Fruit fly (Drosophila melanogaster): ENCODE data around the gene CG32228.

Gene CG32228

DNA sequence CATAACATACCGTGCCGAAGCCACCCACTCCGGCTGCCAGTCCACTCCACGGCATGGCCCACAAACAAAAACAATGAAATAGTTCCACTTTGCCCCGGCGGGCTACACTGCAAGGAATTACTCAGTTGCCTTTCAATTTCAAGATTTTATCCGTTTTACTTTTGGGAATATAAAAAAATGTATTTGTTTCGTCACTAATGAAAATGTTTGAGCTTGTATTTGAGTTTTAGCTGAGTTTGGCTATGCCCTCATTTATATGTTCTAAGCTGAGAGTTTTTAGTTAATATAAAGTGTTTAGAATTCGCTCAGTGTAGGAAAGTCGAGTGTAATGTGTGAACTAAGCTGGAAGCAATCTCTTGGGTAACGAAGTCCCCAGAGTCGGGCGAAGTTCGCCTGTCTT lies 11.0 kb downstream of the CG32228 start (continued):
- TF ChIP-seq CG9437 (GFP tag; optimal IDR thresholded peaks at IDR 0.05) (no peak), gcm (GFP tag; optimal IDR thresholded peaks at IDR 0.05) (no peak), HmgD (GFP tag; optimal IDR thresholded peaks at IDR 0.05) (no peak), pita (GFP tag; optimal IDR thresholded peaks at IDR 0.05) (no peak), Hr3 (GFP tag; optimal IDR thresholded peaks at IDR 0.05) (peak; percentile 13), dan (GFP tag; IDR thresholded peaks at IDR 0.05) (no peak), E2f2 (GFP tag; IDR thresholded peaks at IDR 0.05) (no peak), CG1233 (GFP tag; optimal IDR thresholded peaks at IDR 0.05) (no peak), prd (optimal IDR thresholded peaks at IDR 0.05) (no peak), prd (GFP tag; IDR thresholded peaks at IDR 0.05) (peak; percentile 42; the same call in 1 of the 3 replicates), bcd (GFP tag; optimal IDR thresholded peaks at IDR 0.05) (peak; percentile 37), CG5953 (GFP tag; IDR thresholded peaks at IDR 0.05) (no peak), nom (GFP tag; optimal IDR thresholded peaks at IDR 0.05) (no peak), CG1024 (GFP tag; IDR thresholded peaks at IDR 0.05) (peak; percentile 18; the same call in 1 of the 2 replicates), CG8388 (GFP tag; optimal IDR thresholded peaks at IDR 0.05) (peak; percentile 39), chif (GFP tag; optimal IDR thresholded peaks at IDR 0.05) (peak; percentile 17 to 20), CG11504 (tag; optimal IDR thresholded peaks at IDR 0.05) (peak; percentile 72), CG6272 (GFP tag; IDR thresholded peaks at IDR 0.05) (no peak), Atf6 (GFP tag; IDR thresholded peaks at IDR 0.05) (no peak; the same call in 1 of the 2 replicates), Lim3 (GFP tag; IDR thresholded peaks at IDR 0.05) (no peak), ci (GFP tag; IDR thresholded peaks at IDR 0.05) (peak; percentile 44; the same call in 1 of the 3 replicates), Ptx1 (GFP tag; IDR thresholded peaks at IDR 0.05) (peak; percentile 64), BtbVII (GFP tag; optimal IDR thresholded peaks at IDR 0.05) (peak; percentile 45), sim (GFP tag; IDR thresholded peaks at IDR 0.05) (no peak), Dad (GFP tag; optimal IDR thresholded peaks at IDR 0.05) (no peak), btn (GFP tag; optimal IDR thresholded peaks at IDR 0.05) (peak; percentile 18), CG10462 (GFP tag; optimal IDR thresholded peaks at IDR 0.05) (no peak), CG13894 (tag; optimal IDR thresholded peaks at IDR 0.05) (peak; percentile 25), CG17829 (tag; optimal IDR thresholded peaks at IDR 0.05) (no peak), tio (GFP tag; optimal IDR thresholded peaks at IDR 0.05) (peak; percentile 30), CG3281 (GFP tag; optimal IDR thresholded peaks at IDR 0.05) (peak; percentile 41), CG7839 (tag; optimal IDR thresholded peaks at IDR 0.05) (peak; percentile 63), vvl (GFP tag; IDR thresholded peaks at IDR 0.05) (0 out of 2 replicates have a peak, but pooled peaks have one; percentile 20), Asciz (GFP tag; optimal IDR thresholded peaks at IDR 0.05) (peak; percentile 37), nau (GFP tag; optimal IDR thresholded peaks at IDR 0.05) (peak; percentile 29), Xbp1 (GFP tag; optimal IDR thresholded peaks at IDR 0.05) (peak; percentile 25), Fer3 (tag; optimal IDR thresholded peaks at IDR 0.05) (peak; percentile 45), sens-2 (GFP tag; IDR thresholded peaks at IDR 0.05) (no peak), ranshi (GFP tag; IDR thresholded peaks at IDR 0.05) (peak; percentile 54; the same call in 1 of the 2 replicates), CG17912 (GFP tag; optimal IDR thresholded peaks at IDR 0.05) (no peak), scrt (GFP tag; optimal IDR thresholded peaks at IDR 0.05) (peak; percentile 45), dmrt99B (tag; optimal IDR thresholded peaks at IDR 0.05) (peak; percentile 69), Sox102F (GFP tag; optimal IDR thresholded peaks at IDR 0.05) (peak; percentile 68), Kr (GFP tag; optimal IDR thresholded peaks at IDR 0.05) (no peak), NfI (GFP tag; optimal IDR thresholded peaks at IDR 0.05) (peak; percentile 34), CG12769 (tag; optimal IDR thresholded peaks at IDR 0.05) (peak; percentile 36), Oli (tag; optimal IDR thresholded peaks at IDR 0.05) (peak; percentile 47), CG1529 (GFP tag; optimal IDR thresholded peaks at IDR 0.05) (no peak), CG9817 (tag; optimal IDR thresholded peaks at IDR 0.05) (peak; percentile 39), CG4820 (GFP tag; optimal IDR thresholded peaks at IDR 0.05) (no peak), tna (GFP tag; IDR thresholded peaks at IDR 0.05; ENCODE audit: partially characterized antibody) (no peak)
